Worm (Caenorhabditis elegans) whole organism, mixed stage, embryonic: ENCODE results near the gene B0496.11.

Experiments used
- elt-1 ChIP-seq: sonication (generic microtip); optimal IDR thresholded peaks from 2 replicates; lab custom pipeline; 2017; ENCODE audit warnings: missing genetic modification characterization, mild to moderate bottlenecking, missing compliant biosample characterization, antibody characterized with exemption, moderate library complexity, borderline replicate concordance; ENCODE audit not compliant: insufficient read depth
- pha-4 ChIP-seq: fragments of 150-350 bp; optimal IDR thresholded peaks from 2 replicates; lab custom pipeline; 2018; ENCODE audit warnings: missing biosample characterization, missing genetic modification reagents, missing genetic modification characterization
- sem-2 ChIP-seq: fragments of 200-800 bp; sonication (Bioruptor generic); optimal IDR thresholded peaks from 2 replicates; lab custom pipeline; 2018; ENCODE audit warnings: mild to moderate bottlenecking, missing genetic modification characterization, missing compliant biosample characterization
- snpc-4 ChIP-seq: fragments of 150-350 bp; optimal IDR thresholded peaks from 2 replicates; lab custom pipeline; 2014; ENCODE audit warnings: missing biosample characterization, missing genetic modification characterization
- ztf-11 ChIP-seq: fragments of 150-350 bp; optimal IDR thresholded peaks from 2 replicates; lab custom pipeline; 2014; ENCODE audit warnings: missing biosample characterization, missing genetic modification characterization

DNA sequence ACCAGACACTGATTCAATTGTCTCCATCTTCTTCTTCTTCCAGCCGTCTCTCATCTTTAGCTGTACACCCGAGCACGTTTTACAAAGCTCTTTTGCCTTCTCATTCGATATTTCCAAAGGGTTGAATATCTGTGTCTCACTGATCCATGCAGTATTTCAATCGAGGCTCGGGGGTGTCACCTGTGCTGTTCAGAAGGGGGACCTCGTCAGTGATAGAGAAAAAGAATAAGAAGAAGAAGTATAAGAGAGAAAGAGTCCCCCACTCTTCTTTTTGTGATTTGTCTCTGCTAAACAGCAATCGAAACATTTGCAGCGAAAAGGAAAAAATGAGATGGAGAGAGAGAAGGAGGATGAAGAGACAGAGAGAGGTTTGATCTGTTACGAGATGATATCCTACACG, 7.7 kb downstream of the B0496.11 start:
- TF ChIP-seq pha-4 (tag; lab: Kevin White, UChicago) (no peak), elt-1 (tag; lab: Kevin White, UChicago) (no peak), ztf-11 (tag; lab: Kevin White, UChicago) (no peak), snpc-4 (no peak), sem-2 (GFP tag; lab: Kevin White, UChicago) (no peak)
